Worm (Caenorhabditis elegans): Measurements from ENCODE around the gene C03B1.4.

DNA sequence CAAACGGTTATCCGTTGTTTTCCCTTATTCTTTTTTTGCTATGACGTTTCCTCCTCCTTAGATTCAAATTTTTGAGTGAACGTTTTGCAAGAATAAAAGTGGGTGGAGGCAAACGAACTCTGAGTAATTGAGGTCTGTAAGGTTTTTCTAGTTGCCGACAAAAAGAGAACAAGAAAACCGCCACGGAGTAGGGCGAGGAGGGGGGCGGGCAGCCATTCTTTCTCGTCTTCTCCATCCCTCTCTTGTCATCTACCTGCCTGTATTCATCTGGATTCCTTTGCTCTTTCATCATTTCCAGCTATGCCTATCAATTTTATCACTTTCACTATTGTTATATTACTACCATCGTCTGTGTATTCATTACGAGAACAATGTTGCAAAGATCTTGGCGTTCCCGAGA is 20.9 kb downstream of the C03B1.4 start, which contains the start of gene igdb-3:
- no peak for TF ChIP-seq nhr-237 (tag; optimal IDR thresholded peaks at IDR 0.05)
- TF ChIP-seq xbp-1 (tag; optimal IDR thresholded peaks at IDR 0.05) = no peak
- TF ChIP-seq egl-27 (tag; optimal IDR thresholded peaks at IDR 0.05) = no peak
- no peak for TF ChIP-seq ama-1 (optimal IDR thresholded peaks at IDR 0.05)
- TF ChIP-seq elt-3 (tag; optimal IDR thresholded peaks at IDR 0.05) = no peak
- no peak for TF ChIP-seq nhr-28 (tag; optimal IDR thresholded peaks at IDR 0.05)
